Worm (Caenorhabditis elegans): Measurements from ENCODE around the gene swt-6.

DNA sequence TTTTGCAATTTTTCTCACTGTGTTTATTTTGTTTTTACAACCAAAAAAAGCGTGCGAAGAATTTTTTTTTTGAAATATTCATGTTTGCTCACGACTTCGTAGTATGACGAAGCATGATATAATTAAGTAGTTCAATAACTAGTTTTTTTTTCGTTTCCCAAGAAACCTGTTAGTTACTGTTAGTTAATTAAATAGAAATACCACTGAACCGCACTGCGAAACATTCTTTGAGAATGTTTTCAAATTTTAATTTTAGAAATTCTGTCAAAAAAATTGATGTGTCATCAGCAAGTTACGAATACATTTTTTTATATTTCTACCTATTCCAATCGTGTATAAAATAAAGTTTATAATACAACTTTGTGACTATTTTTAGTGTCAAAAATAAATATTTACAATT is 27.8 kb upstream of the swt-6 start, which contains the start of gene srxa-12:
- TF ChIP-seq him-1 (tag; optimal IDR thresholded peaks at IDR 0.05) (no peak), dao-5 (tag; optimal IDR thresholded peaks at IDR 0.05) (no peak)
